Worm (Caenorhabditis elegans) whole organism, mixed stage, embryonic: ENCODE data around the gene catp-8.
A peak's percentile ranks its signal among the peaks of the same experiment; 100 is the strongest.

Experiments
- blmp-1 ChIP-seq: fragments of 150-350 bp; optimal IDR thresholded peaks from 2 replicates; lab custom pipeline; 2014; ENCODE audit warnings: missing biosample characterization, missing genetic modification characterization
- nhr-237 ChIP-seq: fragments of 150-350 bp; optimal IDR thresholded peaks from 2 replicates; lab custom pipeline; 2014; ENCODE audit warnings: missing biosample characterization, missing genetic modification characterization
- nhr-76 ChIP-seq: sonication (generic microtip); optimal IDR thresholded peaks from 2 replicates; lab custom pipeline; 2017; ENCODE audit warnings: missing biosample characterization, missing genetic modification characterization
- sptf-1 ChIP-seq: sonication (generic microtip); optimal IDR thresholded peaks from 2 replicates; lab custom pipeline; 2017; ENCODE audit warnings: mild to moderate bottlenecking, missing genetic modification characterization, moderate library complexity, missing compliant biosample characterization
- ztf-11 ChIP-seq: fragments of 150-350 bp; optimal IDR thresholded peaks from 2 replicates; lab custom pipeline; 2014; ENCODE audit warnings: missing biosample characterization, missing genetic modification characterization

ce11 chrIV:11480027-11480896 is 1.2 kb upstream of the catp-8 start, which contains the start of the genes mbf-1 and nse-4:
- TF ChIP-seq sptf-1 (tag; lab: Kevin White, UChicago): no peak
- TF ChIP-seq ztf-11 (tag; lab: Kevin White, UChicago): no peak
- TF ChIP-seq nhr-237 (tag; lab: Kevin White, UChicago): peak; percentile 34
- TF ChIP-seq blmp-1 (tag; lab: Kevin White, UChicago): no peak
- no peak for TF ChIP-seq nhr-76 (tag; lab: Kevin White, UChicago)
